Worm (Caenorhabditis elegans) whole organism, midembryonic: ENCODE results near the gene pat-6.

Source experiments
- T22C8.4 ChIP-seq: fragments of 200-800 bp; sonication (Bioruptor generic); IDR thresholded peaks from 2 replicates; pipeline ENCODE4 v1.3.6; 2022; ENCODE audit warnings: missing genetic modification characterization, missing compliant biosample characterization
- cog-1 ChIP-seq: sonication (generic microtip); optimal IDR thresholded peaks from 2 replicates; lab custom pipeline; 2016; ENCODE audit warnings: missing genetic modification characterization, missing compliant biosample characterization
- flt-1 ChIP-seq: fragments of 200-800 bp; sonication (Bioruptor generic); IDR thresholded peaks from 2 replicates; pipeline ENCODE4 v1.3.6; 2022; ENCODE audit warnings: missing genetic modification characterization, missing compliant biosample characterization
- klf-2 ChIP-seq: fragments of 200-800 bp; sonication (Bioruptor generic); conservative IDR thresholded peaks from 2 replicates; pipeline ENCODE4 v1.3.6; 2022; ENCODE audit warnings: missing genetic modification reagents, missing genetic modification characterization, missing compliant biosample characterization
- med-1 ChIP-seq: sonication (generic microtip); optimal IDR thresholded peaks from 2 replicates; lab custom pipeline; 2017; ENCODE audit warnings: missing genetic modification characterization, mild to moderate bottlenecking, missing compliant biosample characterization, antibody characterized with exemption, missing genetic modification reagents; ENCODE audit not compliant: insufficient read depth
- ref-1 ChIP-seq: fragments of 200-800 bp; sonication (Bioruptor generic); conservative IDR thresholded peaks from 2 replicates; pipeline ENCODE4 v1.3.6; 2022; ENCODE audit warnings: missing genetic modification reagents, missing genetic modification characterization, missing compliant biosample characterization
- tab-1 ChIP-seq: fragments of 200-800 bp; sonication (Bioruptor generic); IDR thresholded peaks from 2 replicates; pipeline ENCODE4 v1.3.6; 2022; ENCODE audit warnings: missing genetic modification characterization, missing compliant biosample characterization
- ztf-23 ChIP-seq: fragments of 200-800 bp; sonication (Bioruptor generic); IDR thresholded peaks from 2 replicates; pipeline ENCODE4 v1.3.6; 2022; ENCODE audit warnings: missing genetic modification reagents, missing genetic modification characterization, missing compliant biosample characterization
- ztf-29 ChIP-seq: fragments of 200-800 bp; sonication (Bioruptor generic); IDR thresholded peaks from 2 replicates; pipeline ENCODE4 v1.3.6; 2022; ENCODE audit warnings: missing genetic modification reagents, missing genetic modification characterization, missing compliant biosample characterization

Gene pat-6

ce11 chrIV:244278-244677, 19.8 kb downstream of the pat-6 start:
- TF ChIP-seq med-1 (GFP tag; lab: Kevin White, UChicago) = no peak
- no peak for TF ChIP-seq ztf-23 (GFP tag; lab: Robert Waterston, UW)
- no peak for TF ChIP-seq ref-1 (GFP tag; lab: Robert Waterston, UW)
- TF ChIP-seq T22C8.4 (GFP tag; lab: Robert Waterston, UW) = no peak
- TF ChIP-seq cog-1 = no peak

DNA sequence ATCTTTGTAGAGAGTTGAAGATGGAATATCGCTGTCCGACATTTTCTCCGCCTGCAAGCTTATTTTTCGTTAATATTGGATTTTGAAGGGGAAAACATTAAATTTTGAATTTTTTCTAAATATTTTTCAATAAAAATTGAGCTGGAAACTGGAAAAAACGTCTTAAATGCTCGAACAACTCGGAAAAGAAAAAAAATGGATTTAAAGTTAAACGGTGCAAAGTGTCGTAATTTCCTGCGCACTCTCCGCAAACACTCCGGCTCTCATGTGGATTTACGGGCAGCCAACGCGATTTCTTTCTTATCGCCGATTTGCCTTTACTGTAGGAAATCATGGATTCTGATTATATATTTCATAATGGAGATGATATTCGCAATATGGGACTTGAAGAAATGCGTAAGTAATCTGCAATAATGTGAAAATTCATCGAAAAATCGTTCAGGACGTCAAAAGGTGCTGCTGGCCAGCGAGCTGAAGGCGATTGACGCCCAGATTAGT, 23.7 kb downstream of the pat-6 start, which contains the start of the genes fnta-1 and cogc-8:
TSS of gene fnta-1 (minus strand) at position 51 of the 498 bp plus-strand sequence.
TSS of gene cogc-8 (plus strand) at position 195 of the 498 bp plus-strand sequence.
- TF ChIP-seq cog-1 (no peak), ref-1 (GFP tag; lab: Robert Waterston, UW) (no peak), tab-1 (GFP tag; lab: Robert Waterston, UW) (no peak), ztf-29 (GFP tag; lab: Robert Waterston, UW) (no peak), med-1 (GFP tag; lab: Kevin White, UChicago) (no peak), klf-2 (no peak), ztf-23 (GFP tag; lab: Robert Waterston, UW) (no peak), flt-1 (GFP tag; lab: Robert Waterston, UW) (no peak), T22C8.4 (GFP tag; lab: Robert Waterston, UW) (no peak)

DNA sequence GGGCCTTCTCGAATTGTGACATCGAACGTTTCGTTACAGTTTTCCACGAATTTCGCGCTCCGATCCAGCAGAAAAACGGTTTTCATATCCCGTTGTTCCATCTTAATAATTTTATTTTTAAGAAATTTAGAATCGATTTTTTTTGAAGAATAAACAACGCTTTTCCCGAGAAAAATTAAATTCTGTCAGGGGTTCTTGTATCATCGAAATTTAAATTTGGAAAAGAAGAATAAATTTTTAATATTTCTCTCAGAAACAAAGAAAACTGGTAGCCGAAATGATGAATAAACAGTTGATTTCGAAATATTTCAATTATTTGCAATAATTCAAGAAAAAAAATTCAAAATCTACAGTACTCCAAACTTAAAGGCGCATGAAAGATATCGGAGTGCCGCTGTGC, 26.7 kb downstream of the pat-6 start, which contains the start of gene ints-13:
TSS of gene ints-13 (minus strand) at position 101 of the 400 bp plus-strand sequence.
- TF ChIP-seq ztf-29 (GFP tag; lab: Robert Waterston, UW) = no peak
- no peak for TF ChIP-seq tab-1 (GFP tag; lab: Robert Waterston, UW)
- TF ChIP-seq med-1 (GFP tag; lab: Kevin White, UChicago) = no peak
- TF ChIP-seq klf-2 = no peak
- TF ChIP-seq cog-1 = no peak
- TF ChIP-seq ref-1 (GFP tag; lab: Robert Waterston, UW) = no peak
- no peak for TF ChIP-seq ztf-23 (GFP tag; lab: Robert Waterston, UW)
- no peak for TF ChIP-seq flt-1 (GFP tag; lab: Robert Waterston, UW)
- no peak for TF ChIP-seq T22C8.4 (GFP tag; lab: Robert Waterston, UW)

ce11 chrIV:236138-236537, 27.9 kb downstream of the pat-6 start:
- TF ChIP-seq ztf-29 (GFP tag; lab: Robert Waterston, UW) = no peak

- no peak for TF ChIP-seq tab-1 (GFP tag; lab: Robert Waterston, UW)
Measured at ce11 chrIV:231673-232072, 32.4 kb downstream of the pat-6 start, which contains the start of gene gtf-2H1. Gene gtf-2H1 (minus strand): TSS chrIV:231773.

DNA sequence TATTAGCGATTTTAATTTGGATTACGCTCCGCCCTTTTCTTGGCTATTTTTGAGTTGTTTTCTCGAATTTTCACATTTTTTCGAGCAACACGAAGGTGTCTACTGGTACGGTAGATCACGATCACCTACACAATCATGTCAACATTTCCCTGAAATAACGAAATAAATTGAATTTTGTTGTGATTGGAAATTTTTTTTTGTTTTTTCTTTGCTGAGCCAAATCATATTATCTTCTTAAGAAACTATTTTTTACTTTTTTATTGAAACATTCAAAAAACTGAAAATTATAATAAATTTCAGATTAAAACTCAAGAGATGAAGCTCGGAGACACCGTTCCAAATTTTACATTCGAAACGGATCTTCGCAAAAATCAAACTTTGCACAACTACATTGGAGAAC, 45.8 kb downstream of the pat-6 start, which contains the start of gene prdx-6:
TSS of gene prdx-6 (plus strand) at position 301 of the 400 bp plus-strand sequence.
- no peak for TF ChIP-seq T22C8.4 (GFP tag; lab: Robert Waterston, UW)
- no peak for TF ChIP-seq ztf-23 (GFP tag; lab: Robert Waterston, UW)
- TF ChIP-seq klf-2 = no peak
- TF ChIP-seq ztf-29 (GFP tag; lab: Robert Waterston, UW) = no peak
- TF ChIP-seq cog-1 = no peak
- no peak for TF ChIP-seq tab-1 (GFP tag; lab: Robert Waterston, UW)
- no peak for TF ChIP-seq flt-1 (GFP tag; lab: Robert Waterston, UW)
- TF ChIP-seq med-1 (GFP tag; lab: Kevin White, UChicago) = no peak
- no peak for TF ChIP-seq ref-1 (GFP tag; lab: Robert Waterston, UW)
